Worm (Caenorhabditis elegans) whole organism, L4 larva: ENCODE measurements around the gene sft-1.
A peak's percentile ranks its signal among the peaks of the same experiment; 100 is the strongest.

Experiments used
- Y105C5A.15 ChIP-seq: fragments of 200-800 bp; sonication (Bioruptor generic); IDR thresholded peaks from 2 replicates; pipeline ENCODE4 v1.3.6; 2022; ENCODE audit warnings: missing genetic modification characterization, missing compliant biosample characterization
- ZK337.2 ChIP-seq: fragments of 200-800 bp; sonication (Bioruptor generic); IDR thresholded peaks from 2 replicates; pipeline ENCODE4 v1.3.6; 2022; ENCODE audit warnings: missing genetic modification reagents, missing genetic modification characterization, missing compliant biosample characterization
- aly-2 ChIP-seq: sonication (generic microtip); optimal IDR thresholded peaks from 2 replicates; lab custom pipeline; 2018; ENCODE audit warnings: missing biosample characterization, missing genetic modification characterization
- daf-8 ChIP-seq: fragments of 200-800 bp; sonication (Bioruptor generic); IDR thresholded peaks from 2 replicates; pipeline ENCODE4 v1.3.6; 2022; ENCODE audit warnings: missing genetic modification characterization, missing compliant biosample characterization
- lin-13 ChIP-seq: fragments of 150-350 bp; optimal IDR thresholded peaks from 2 replicates; lab custom pipeline; 2014; ENCODE audit warnings: missing biosample characterization, missing genetic modification reagents, missing genetic modification characterization
- nhr-237 ChIP-seq: sonication (generic microtip); optimal IDR thresholded peaks from 2 replicates; lab custom pipeline; 2017; ENCODE audit warnings: missing biosample characterization, missing genetic modification characterization
- nhr-6 ChIP-seq: fragments of 150-350 bp; optimal IDR thresholded peaks from 2 replicates; lab custom pipeline; 2014; ENCODE audit warnings: missing biosample characterization, missing genetic modification characterization
- nhr-77 ChIP-seq: fragments of 150-350 bp; optimal IDR thresholded peaks from 2 replicates; lab custom pipeline; 2014; ENCODE audit warnings: missing biosample characterization, missing genetic modification characterization
- php-3 ChIP-seq: fragments of 200-800 bp; sonication (Bioruptor generic); IDR thresholded peaks from 2 replicates; pipeline ENCODE4 v1.3.6; 2022; ENCODE audit warnings: missing genetic modification reagents, missing genetic modification characterization, missing compliant biosample characterization
- pqm-1 ChIP-seq: sonication (generic microtip); optimal IDR thresholded peaks from 2 replicates; lab custom pipeline; 2017; ENCODE audit warnings: missing biosample characterization, missing genetic modification characterization
- saeg-2 ChIP-seq: fragments of 200-800 bp; sonication (Bioruptor generic); IDR thresholded peaks from 2 replicates; pipeline ENCODE4 v1.3.6; 2022; ENCODE audit warnings: missing genetic modification reagents, missing genetic modification characterization, missing compliant biosample characterization
- tag-97 ChIP-seq: fragments of 200-800 bp; sonication (Bioruptor generic); IDR thresholded peaks from 2 replicates; pipeline ENCODE4 v1.3.6; 2022; ENCODE audit warnings: missing genetic modification characterization, missing compliant biosample characterization
- ztf-11 ChIP-seq: fragments of 150-350 bp; optimal IDR thresholded peaks from 2 replicates; lab custom pipeline; 2014; ENCODE audit warnings: missing biosample characterization, missing genetic modification characterization

ce11 chrIII:3067909-3068455, 18.5 kb upstream of the sft-1 start, which contains the start of gene ubl-1:
- TF ChIP-seq ZK337.2 (GFP tag; lab: Robert Waterston, UW) = no peak
- TF ChIP-seq tag-97 (GFP tag; lab: Robert Waterston, UW) = no peak
- no peak for TF ChIP-seq php-3 (GFP tag; lab: Robert Waterston, UW)
- TF ChIP-seq aly-2 (tag; lab: Kevin White, UChicago) = no peak
- TF ChIP-seq nhr-237 (tag; lab: Kevin White, UChicago) = no peak
- TF ChIP-seq nhr-6 (tag; lab: Kevin White, UChicago) = peak; percentile 94
- TF ChIP-seq saeg-2 = no peak
- no peak for TF ChIP-seq ztf-11 (tag; lab: Kevin White, UChicago)
- TF ChIP-seq Y105C5A.15 (GFP tag; lab: Robert Waterston, UW) = no peak
- TF ChIP-seq nhr-77 (tag; lab: Kevin White, UChicago) = peak; percentile 88
- no peak for TF ChIP-seq daf-8 (GFP tag; lab: Robert Waterston, UW)
- no peak for TF ChIP-seq pqm-1 (tag; lab: Kevin White, UChicago)
- peak; percentile 90 for TF ChIP-seq lin-13 (GFP tag; lab: Kevin White, UChicago)
